Worm (Caenorhabditis elegans) whole organism, early embryonic: Measurements from ENCODE around the gene F59F5.7.

Experiments
- F13C5.2 ChIP-seq: sonication (generic microtip); optimal IDR thresholded peaks from 2 replicates; lab custom pipeline; 2017; ENCODE audit warnings: mild to moderate bottlenecking, missing genetic modification characterization, inconsistent platforms, missing compliant biosample characterization
- ama-1 ChIP-seq: fragments of 150-350 bp; optimal IDR thresholded peaks from 2 replicates; lab custom pipeline; 2014
- ceh-13 ChIP-seq: fragments of 200-800 bp; sonication (Bioruptor generic); optimal IDR thresholded peaks from 2 replicates; lab custom pipeline; 2018; ENCODE audit warnings: mild to moderate bottlenecking, missing genetic modification characterization, missing compliant biosample characterization
- flt-1 ChIP-seq: fragments of 200-800 bp; sonication (Bioruptor generic); IDR thresholded peaks from 2 replicates; pipeline ENCODE4 v1.3.6; 2022; ENCODE audit warnings: missing genetic modification characterization, missing compliant biosample characterization
- hmg-4 ChIP-seq: fragments of 200-800 bp; sonication (Bioruptor generic); optimal IDR thresholded peaks from 2 replicates; lab custom pipeline; 2018; ENCODE audit warnings: mild to moderate bottlenecking, missing genetic modification characterization, missing compliant biosample characterization

DNA sequence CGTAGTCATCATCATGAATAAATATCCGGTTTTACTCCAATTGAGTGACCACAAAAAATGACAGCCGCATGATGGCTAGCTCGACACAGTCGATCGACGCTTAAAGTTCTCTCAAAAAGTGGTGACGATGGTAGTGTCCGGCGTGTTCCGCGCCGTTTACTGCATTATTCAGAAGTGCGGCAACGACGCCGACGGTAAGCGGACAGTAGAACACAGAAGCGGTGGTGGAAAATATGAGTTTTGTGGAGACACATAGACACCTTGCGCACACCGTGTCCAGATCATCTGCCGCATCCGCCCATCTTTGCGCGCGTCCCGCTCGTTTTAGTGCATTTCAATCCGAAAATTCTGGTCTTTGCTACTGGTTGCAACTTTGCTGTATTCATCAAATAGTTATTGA lies at the start of gene F59F5.7:
- TF ChIP-seq ama-1 (lab: Kevin White, UChicago) (no peak), hmg-4 (no peak), F13C5.2 (tag; lab: Kevin White, UChicago) (no peak), ceh-13 (GFP tag; lab: Kevin White, UChicago) (no peak), flt-1 (GFP tag; lab: Robert Waterston, UW) (no peak)
